Worm (Caenorhabditis elegans) whole organism, L2 larva: ENCODE measurements around the gene T28A11.4.

Experiments
- aly-2 ChIP-seq: fragments of 150-350 bp; optimal IDR thresholded peaks from 2 replicates; lab custom pipeline; 2014; ENCODE audit warnings: missing biosample characterization, missing genetic modification characterization
- ama-1 ChIP-seq: fragments of 150-350 bp; optimal IDR thresholded peaks from 2 replicates; lab custom pipeline; 2018; ENCODE audit warnings: inconsistent platforms
- blmp-1 ChIP-seq: sonication (generic microtip); optimal IDR thresholded peaks from 2 replicates; lab custom pipeline; 2017; ENCODE audit warnings: missing genetic modification characterization, mild to moderate bottlenecking, missing compliant biosample characterization, antibody characterized with exemption, moderate library complexity; ENCODE audit not compliant: insufficient read depth
- crh-2 ChIP-seq: sonication (generic microtip); optimal IDR thresholded peaks from 2 replicates; lab custom pipeline; 2017; ENCODE audit warnings: missing biosample characterization, missing genetic modification characterization
- egl-27 ChIP-seq: sonication (generic microtip); optimal IDR thresholded peaks from 3 replicates; lab custom pipeline; 2017; ENCODE audit warnings: missing biosample characterization, missing genetic modification reagents, missing genetic modification characterization
- fos-1 ChIP-seq: fragments of 150-350 bp; optimal IDR thresholded peaks from 2 replicates; lab custom pipeline; 2014; ENCODE audit warnings: missing biosample characterization, missing genetic modification characterization
- lin-13 ChIP-seq: fragments of 150-350 bp; optimal IDR thresholded peaks from 2 replicates; lab custom pipeline; 2014; ENCODE audit warnings: missing biosample characterization, missing genetic modification reagents, missing genetic modification characterization
- nhr-12 ChIP-seq: fragments of 150-350 bp; optimal IDR thresholded peaks from 2 replicates; lab custom pipeline; 2014; ENCODE audit warnings: missing biosample characterization, missing genetic modification characterization
- unc-39 ChIP-seq: fragments of 150-350 bp; optimal IDR thresholded peaks from 2 replicates; lab custom pipeline; 2014; ENCODE audit warnings: missing biosample characterization, missing genetic modification characterization
- unc-62 ChIP-seq: fragments of 150-350 bp; optimal IDR thresholded peaks from 2 replicates; lab custom pipeline; 2014; ENCODE audit warnings: missing biosample characterization, missing genetic modification reagents, missing genetic modification characterization

- TF ChIP-seq crh-2 (tag; lab: Kevin White, UChicago) (no peak), egl-27 (no peak), aly-2 (tag; lab: Kevin White, UChicago) (no peak), nhr-12 (tag; lab: Kevin White, UChicago) (no peak), unc-62 (GFP tag; lab: Kevin White, UChicago) (no peak), fos-1 (tag; lab: Kevin White, UChicago) (no peak), ama-1 (lab: Kevin White, UChicago) (no peak), blmp-1 (tag; lab: Kevin White, UChicago) (no peak), unc-39 (tag; lab: Kevin White, UChicago) (no peak), lin-13 (no peak)
Observed at ce11 chrV:3230597-3230996, 43.3 kb upstream of the T28A11.4 start, which contains the start of gene K08D9.10.
